Fruit fly (Drosophila melanogaster): ENCODE results near the gene Bin1.

Gene Bin1

dm6 chr3R:16212859-16213708 lies 23.7 kb upstream of the Bin1 start (continued):
- no peak for TF ChIP-seq mld (GFP tag; IDR thresholded peaks at IDR 0.05; ENCODE audit: partially characterized antibody)
- no peak for TF ChIP-seq pzg (GFP tag; optimal IDR thresholded peaks at IDR 0.05)
- no peak for TF ChIP-seq CG7372 (GFP tag; IDR thresholded peaks at IDR 0.05)
- no peak for TF ChIP-seq CG32772 (GFP tag; IDR thresholded peaks at IDR 0.05)
- TF ChIP-seq CG15514 (GFP tag; optimal IDR thresholded peaks at IDR 0.05), result peak; percentile 46
- TF ChIP-seq fd102C (GFP tag; optimal IDR thresholded peaks at IDR 0.05), result no peak
- peak; percentile 75; the same call in 1 of the 4 replicates for TF ChIP-seq chinmo (GFP tag; IDR thresholded peaks at IDR 0.05; ENCODE audit: partially characterized antibody)
- no peak for TF ChIP-seq CG1792 (GFP tag; optimal IDR thresholded peaks at IDR 0.05)
- TF ChIP-seq tap (tag; optimal IDR thresholded peaks at IDR 0.05), result no peak
- TF ChIP-seq CG3407 (GFP tag; optimal IDR thresholded peaks at IDR 0.05), result peak; percentile 51
- TF ChIP-seq usp (GFP tag; optimal IDR thresholded peaks at IDR 0.05), result no peak
- peak; percentile 51 for TF ChIP-seq CG34376 (GFP tag; optimal IDR thresholded peaks at IDR 0.05)
- TF ChIP-seq crp (GFP tag; optimal IDR thresholded peaks at IDR 0.05), result no peak
- no peak for TF ChIP-seq emc (GFP tag; optimal IDR thresholded peaks at IDR 0.05)
- no peak for TF ChIP-seq pfk (GFP tag; optimal IDR thresholded peaks at IDR 0.05)
- peak; percentile 94 for TF ChIP-seq crol (GFP tag; IDR thresholded peaks at IDR 0.05)
- TF ChIP-seq CG17612 (GFP tag; IDR thresholded peaks at IDR 0.05), result no peak
- no peak for TF ChIP-seq prd (optimal IDR thresholded peaks at IDR 0.05)
- no peak for TF ChIP-seq prd (GFP tag; IDR thresholded peaks at IDR 0.05)
- no peak for TF ChIP-seq aop (GFP tag; IDR thresholded peaks at IDR 0.05)
- no peak for TF ChIP-seq dan (GFP tag; IDR thresholded peaks at IDR 0.05)
- peak; percentile 25 for TF ChIP-seq sqz (GFP tag; optimal IDR thresholded peaks at IDR 0.05)
- TF ChIP-seq CG8478 (optimal IDR thresholded peaks at IDR 0.05), result no peak
- TF ChIP-seq row (GFP tag; IDR thresholded peaks at IDR 0.05), result peak; percentile 49
- peak; percentile 62 for TF ChIP-seq CG18619 (GFP tag; optimal IDR thresholded peaks at IDR 0.05)
- TF ChIP-seq NFAT (GFP tag; IDR thresholded peaks at IDR 0.05), result 0 out of 2 replicates have a peak, but pooled peaks have one; percentile 22
- no peak for TF ChIP-seq HLHmδ (GFP tag; optimal IDR thresholded peaks at IDR 0.05)
- peak; percentile 76 for TF ChIP-seq Med (GFP tag)
- no peak for TF ChIP-seq CG14441 (GFP tag; IDR thresholded peaks at IDR 0.05)
- TF ChIP-seq CG6654 (GFP tag; optimal IDR thresholded peaks at IDR 0.05), result peak; percentile 42
- peak; percentile 26 for TF ChIP-seq CG9817 (tag; optimal IDR thresholded peaks at IDR 0.05)
- TF ChIP-seq Oaz (GFP tag; IDR thresholded peaks at IDR 0.05), result no peak
- peak; percentile 45 for TF ChIP-seq Jarid2 (GFP tag; optimal IDR thresholded peaks at IDR 0.05)
- TF ChIP-seq cato (GFP tag; optimal IDR thresholded peaks at IDR 0.05; ENCODE audit: borderline replicate concordance), result no peak
- no peak for TF ChIP-seq E2f2 (GFP tag; IDR thresholded peaks at IDR 0.05)
- TF ChIP-seq tgo (GFP tag; IDR thresholded peaks at IDR 0.05), result no peak
- TF ChIP-seq Bdp1 (GFP tag; optimal IDR thresholded peaks at IDR 0.05), result no peak
- TF ChIP-seq CG1647 (GFP tag; optimal IDR thresholded peaks at IDR 0.05), result no peak
- TF ChIP-seq nau (GFP tag; optimal IDR thresholded peaks at IDR 0.05), result peak; percentile 58
- peak; percentile 62 for TF ChIP-seq CG12104 (GFP tag; optimal IDR thresholded peaks at IDR 0.05)
- TF ChIP-seq slbo (GFP tag; IDR thresholded peaks at IDR 0.05), result 0 out of 2 replicates have a peak, but pooled peaks have one; percentile 39
- TF ChIP-seq Taf1 (GFP tag; IDR thresholded peaks at IDR 0.05), result no peak
- peak; percentile 39 for TF ChIP-seq gcm (GFP tag; optimal IDR thresholded peaks at IDR 0.05)
- no peak for TF ChIP-seq gsb (GFP tag; IDR thresholded peaks at IDR 0.05)
- no peak for TF ChIP-seq CG2129 (GFP tag; IDR thresholded peaks at IDR 0.05; ENCODE audit: partially characterized antibody)
- TF ChIP-seq rib (GFP tag; IDR thresholded peaks at IDR 0.05), result no peak
- no peak for TF ChIP-seq Vsx1 (GFP tag; optimal IDR thresholded peaks at IDR 0.05)
- no peak for TF ChIP-seq bbx (GFP tag; IDR thresholded peaks at IDR 0.05; ENCODE audit: partially characterized antibody)
- TF ChIP-seq Ssrp (tag; optimal IDR thresholded peaks at IDR 0.05), result peak; percentile 14
- no peak for TF ChIP-seq her (GFP tag; optimal IDR thresholded peaks at IDR 0.05)
